Fruit fly (Drosophila melanogaster) whole organism, embryonic: ENCODE data around the gene CAHbeta.

Experiments used
- Ada2b ChIP-seq: fragments of 200-800 bp; sonication (Bioruptor generic); IDR thresholded peaks from 2 replicates; pipeline ENCODE4 v1.3.6; 2022; ENCODE audit warnings: missing biosample characterization, missing genetic modification characterization
- Asciz ChIP-seq: fragments of 200-800 bp; sonication (Bioruptor generic); optimal IDR thresholded peaks from 2 replicates; lab custom pipeline; 2017; ENCODE audit warnings: missing biosample characterization, mild to moderate bottlenecking, missing genetic modification characterization, missing genetic modification reagents
- Atf-2 ChIP-seq: fragments of 200-800 bp; sonication (Bioruptor generic); optimal IDR thresholded peaks from 2 replicates; lab custom pipeline; 2016; ENCODE audit warnings: missing biosample characterization, missing genetic modification characterization
- Bteb2 ChIP-seq: fragments of 200-800 bp; sonication (Bioruptor generic); optimal IDR thresholded peaks from 2 replicates; lab custom pipeline; 2016; ENCODE audit warnings: missing biosample characterization, missing genetic modification characterization
- CG10321 ChIP-seq: fragments of 200-800 bp; sonication (Bioruptor generic); IDR thresholded peaks from 2 replicates; pipeline ENCODE4 v1.3.6; 2022; ENCODE audit warnings: missing biosample characterization, missing genetic modification characterization
- CG10959 ChIP-seq: fragments of 200-800 bp; sonication (Bioruptor generic); IDR thresholded peaks from 2 replicates; pipeline ENCODE4 v1.3.6; 2022; ENCODE audit warnings: missing biosample characterization, missing genetic modification characterization
- CG12236 ChIP-seq: fragments of 200-800 bp; sonication (Bioruptor generic); optimal IDR thresholded peaks from 2 replicates; lab custom pipeline; 2016; ENCODE audit warnings: missing biosample characterization, missing genetic modification characterization
- CG13287 ChIP-seq: fragments of 200-800 bp; sonication (Bioruptor generic); IDR thresholded peaks from 2 replicates; pipeline ENCODE4 v1.3.6; 2022; ENCODE audit warnings: missing biosample characterization, missing genetic modification characterization; ENCODE audit not compliant: partially characterized antibody
- CG17359 ChIP-seq: fragments of 200-800 bp; sonication (Bioruptor generic); optimal IDR thresholded peaks from 3 replicates; lab custom pipeline; 2018; ENCODE audit warnings: missing biosample characterization, mild to moderate bottlenecking, missing genetic modification characterization, moderate library complexity
- CG18011 ChIP-seq: fragments of 200-800 bp; sonication (Bioruptor generic); optimal IDR thresholded peaks from 2 replicates; lab custom pipeline; 2017; ENCODE audit warnings: missing biosample characterization, missing genetic modification characterization, mild to moderate bottlenecking, moderate library complexity, missing genotype
- CG1832 ChIP-seq: fragments of 200-800 bp; sonication (Bioruptor generic); optimal IDR thresholded peaks from 2 replicates; lab custom pipeline; 2017; ENCODE audit warnings: missing biosample characterization, mild to moderate bottlenecking, missing genetic modification characterization, inconsistent platforms
- CG2712 ChIP-seq: fragments of 200-800 bp; optimal IDR thresholded peaks from 3 replicates; lab custom pipeline; 2019; ENCODE audit warnings: missing biosample characterization, mild to moderate bottlenecking, missing genetic modification characterization, moderate library complexity
- CG30431 ChIP-seq: fragments of 200-800 bp; sonication (Bioruptor generic); optimal IDR thresholded peaks from 2 replicates; lab custom pipeline; 2017; ENCODE audit warnings: missing biosample characterization, missing genetic modification characterization
- CG3163 ChIP-seq: fragments of 200-800 bp; sonication (Bioruptor generic); optimal IDR thresholded peaks from 3 replicates; lab custom pipeline; 2016; ENCODE audit warnings: missing biosample characterization, missing genetic modification characterization
- CG4424 ChIP-seq: fragments of 200-800 bp; sonication (Bioruptor generic); optimal IDR thresholded peaks from 3 replicates; lab custom pipeline; 2016; ENCODE audit warnings: missing biosample characterization, missing genetic modification characterization
- CG7372 ChIP-seq: fragments of 200-800 bp; sonication (Bioruptor generic); IDR thresholded peaks from 2 replicates; pipeline ENCODE4 v1.3.6; 2022; ENCODE audit warnings: missing biosample characterization, missing genetic modification characterization
- CG7963 ChIP-seq: fragments of 200-800 bp; sonication (Bioruptor generic); IDR thresholded peaks from 3 replicates; pipeline ENCODE4 v1.3.6; 2022; ENCODE audit warnings: missing biosample characterization, missing genetic modification characterization; ENCODE audit not compliant: partially characterized antibody
- CG8944 ChIP-seq: fragments of 200-800 bp; sonication (Bioruptor generic); optimal IDR thresholded peaks from 3 replicates; lab custom pipeline; 2016; ENCODE audit warnings: missing biosample characterization, missing genetic modification characterization
- CG9437 ChIP-seq: fragments of 200-800 bp; sonication (Bioruptor generic); optimal IDR thresholded peaks from 2 replicates; lab custom pipeline; 2018; ENCODE audit warnings: missing biosample characterization, mild to moderate bottlenecking, missing genetic modification characterization
- E2f2 ChIP-seq: fragments of 200-800 bp; sonication (Bioruptor generic); IDR thresholded peaks from 2 replicates; pipeline ENCODE4 v1.3.6; 2022; ENCODE audit warnings: missing biosample characterization, missing genetic modification characterization
- Fer3 ChIP-seq: fragments of 200-800 bp; sonication (Bioruptor generic); optimal IDR thresholded peaks from 2 replicates; lab custom pipeline; 2018; ENCODE audit warnings: missing biosample characterization, mild to moderate bottlenecking, missing genetic modification characterization, moderate library complexity
- HLHmδ ChIP-seq: fragments of 200-800 bp; sonication (Bioruptor generic); optimal IDR thresholded peaks from 2 replicates; lab custom pipeline; 2018; ENCODE audit warnings: missing biosample characterization, mild to moderate bottlenecking, missing genetic modification characterization, moderate library complexity
- Hmr ChIP-seq: fragments of 200-800 bp; sonication (Bioruptor generic); optimal IDR thresholded peaks from 3 replicates; lab custom pipeline; 2017; ENCODE audit warnings: mild to moderate bottlenecking, missing biosample characterization, missing genetic modification reagents, missing genetic modification characterization
- Mrtf ChIP-seq: fragments of 200-800 bp; sonication (Bioruptor generic); IDR thresholded peaks from 3 replicates; pipeline ENCODE4 v1.3.6; 2022; ENCODE audit warnings: missing biosample characterization, missing genetic modification characterization
- NFAT ChIP-seq: fragments of 200-800 bp; sonication (Bioruptor generic); IDR thresholded peaks from 2 replicates; pipeline ENCODE4 v1.3.6; 2022; ENCODE audit warnings: missing biosample characterization, missing genetic modification characterization
- Nf-YC ChIP-seq: fragments of 200-800 bp; optimal IDR thresholded peaks from 3 replicates; lab custom pipeline; 2019; ENCODE audit warnings: missing biosample characterization, mild to moderate bottlenecking, missing genetic modification characterization, moderate library complexity
- Oaz ChIP-seq: fragments of 200-800 bp; sonication (Bioruptor generic); IDR thresholded peaks from 2 replicates; pipeline ENCODE4 v1.3.6; 2022; ENCODE audit warnings: missing biosample characterization, missing genetic modification characterization
- amos ChIP-seq: fragments of 200-800 bp; sonication (Bioruptor generic); IDR thresholded peaks from 2 replicates; pipeline ENCODE4 v1.3.6; 2022; ENCODE audit warnings: missing biosample characterization, missing genetic modification characterization; ENCODE audit not compliant: partially characterized antibody
- aop ChIP-seq: fragments of 200-800 bp; sonication (Bioruptor generic); IDR thresholded peaks from 2 replicates; pipeline ENCODE4 v1.3.6; 2022; ENCODE audit warnings: missing biosample characterization, missing genetic modification characterization
- ash1 ChIP-seq: fragments of 200-800 bp; sonication (Bioruptor generic); optimal IDR thresholded peaks from 2 replicates; lab custom pipeline; 2018; ENCODE audit warnings: missing biosample characterization, mild to moderate bottlenecking, missing genetic modification characterization
- bbx ChIP-seq: fragments of 200-800 bp; sonication (Bioruptor generic); IDR thresholded peaks from 2 replicates; pipeline ENCODE4 v1.3.6; 2022; ENCODE audit warnings: missing biosample characterization, missing genetic modification characterization; ENCODE audit not compliant: partially characterized antibody
- cg ChIP-seq: fragments of 200-800 bp; sonication (Bioruptor generic); optimal IDR thresholded peaks from 3 replicates; lab custom pipeline; 2019; ENCODE audit warnings: missing biosample characterization, mild to moderate bottlenecking, missing genetic modification characterization, moderate library complexity
- crc ChIP-seq: fragments of 200-800 bp; sonication (Bioruptor generic); optimal IDR thresholded peaks from 2 replicates; lab custom pipeline; 2016; ENCODE audit warnings: missing biosample characterization, missing genetic modification characterization
- crp ChIP-seq, 2 experiments: fragments of 200-800 bp; sonication (Bioruptor generic); optimal IDR thresholded peaks; 2 replicates in 1 of 2; 3 replicates in 1 of 2; lab custom pipeline; 2017; ENCODE audit warnings: missing biosample characterization in 2 of 2, missing genetic modification characterization in 2 of 2, mild to moderate bottlenecking in 1 of 2, moderate library complexity in 1 of 2
- da ChIP-seq: fragments of 200-800 bp; sonication (Bioruptor generic); optimal IDR thresholded peaks from 2 replicates; lab custom pipeline; 2016; ENCODE audit warnings: missing biosample characterization, missing genetic modification characterization
- fd102C ChIP-seq: fragments of 200-800 bp; sonication (Bioruptor generic); optimal IDR thresholded peaks from 2 replicates; lab custom pipeline; 2018; ENCODE audit warnings: missing biosample characterization, mild to moderate bottlenecking, missing genetic modification characterization, moderate library complexity
- gce ChIP-seq: fragments of 200-800 bp; sonication (Bioruptor generic); IDR thresholded peaks from 3 replicates; pipeline ENCODE4 v1.3.6; 2022; ENCODE audit warnings: missing biosample characterization, missing genetic modification characterization
- inv ChIP-seq: fragments of 200-800 bp; sonication (Bioruptor generic); IDR thresholded peaks from 2 replicates; pipeline ENCODE4 v1.3.6; 2022; ENCODE audit warnings: missing biosample characterization, missing genetic modification characterization; ENCODE audit not compliant: partially characterized antibody
- mirr ChIP-seq: fragments of 200-800 bp; sonication (Bioruptor generic); optimal IDR thresholded peaks from 3 replicates; lab custom pipeline; 2018; ENCODE audit warnings: missing biosample characterization, mild to moderate bottlenecking, missing genetic modification characterization
- odd ChIP-seq: fragments of 200-800 bp; sonication (Bioruptor generic); optimal IDR thresholded peaks from 2 replicates; lab custom pipeline; 2017; ENCODE audit warnings: missing biosample characterization, mild to moderate bottlenecking, missing genetic modification characterization
- pfk ChIP-seq: fragments of 200-800 bp; sonication (Bioruptor generic); optimal IDR thresholded peaks from 2 replicates; lab custom pipeline; 2018; ENCODE audit warnings: missing biosample characterization, mild to moderate bottlenecking, missing genetic modification characterization, moderate library complexity
- prd ChIP-seq, 3 experiments: fragments of >200 bp in 2 of 3; fragments of 200-800 bp in 1 of 3; sonication (Bioruptor generic) in 1 of 3; optimal IDR thresholded peaks in 2 of 3; IDR thresholded peaks in 1 of 3; 2 replicates in 2 of 3; 3 replicates in 1 of 3; pipeline versions ENCODE4 v1.3.6 to Lab custom; 2017 to 2022; ENCODE audit warnings: missing biosample characterization in 1 of 3, missing genetic modification characterization in 1 of 3
- pum ChIP-seq: fragments of 200-800 bp; sonication (Bioruptor generic); optimal IDR thresholded peaks from 2 replicates; lab custom pipeline; 2016; ENCODE audit warnings: missing biosample characterization, missing genetic modification characterization
- ranshi ChIP-seq: fragments of 200-800 bp; sonication (Bioruptor generic); IDR thresholded peaks from 2 replicates; pipeline ENCODE4 v1.3.6; 2022; ENCODE audit warnings: missing biosample characterization, missing genetic modification characterization
- ssp ChIP-seq: fragments of 200-800 bp; sonication (Bioruptor generic); IDR thresholded peaks from 2 replicates; pipeline ENCODE4 v1.3.6; 2022; ENCODE audit warnings: missing biosample characterization, missing genetic modification characterization
- stwl ChIP-seq: fragments of 200-800 bp; sonication (Bioruptor generic); optimal IDR thresholded peaks from 3 replicates; lab custom pipeline; 2018; ENCODE audit warnings: missing biosample characterization, mild to moderate bottlenecking, missing genetic modification characterization, moderate library complexity
- unc-4 ChIP-seq: fragments of 200-800 bp; sonication (Bioruptor generic); IDR thresholded peaks from 2 replicates; pipeline ENCODE4 v1.3.6; 2022; ENCODE audit warnings: missing biosample characterization, missing genetic modification characterization; ENCODE audit not compliant: partially characterized antibody
- zfh1 ChIP-seq: fragments of 200-800 bp; sonication (Bioruptor generic); IDR thresholded peaks from 3 replicates; pipeline ENCODE4 v1.3.6; 2022; ENCODE audit warnings: missing biosample characterization, missing genetic modification characterization

CAHbeta gene

dm6 chr3R:8992928-8993579 lies 12.4 kb downstream of the CAHbeta start, which contains the start of gene CG11975 (continued):
- TF ChIP-seq E2f2 (GFP tag; lab: Robert Waterston, UW) (peak; percentile 38; the same call in 1 of the 2 replicates), mirr (peak; percentile 59), Asciz (no peak), gce (GFP tag; lab: Robert Waterston, UW) (no peak), crp (GFP tag; optimal IDR thresholded peaks at IDR 0.05; lab: Kevin White, UChicago) (peak in 1 of 2 experiments; percentile 35), unc-4 (GFP tag; lab: Robert Waterston, UW) (peak; percentile 77), amos (GFP tag; lab: Robert Waterston, UW) (peak; percentile 64), CG7963 (GFP tag; lab: Robert Waterston, UW) (0 out of 3 replicates have a peak, but pooled peaks have one; percentile 4), pfk (GFP tag; lab: Kevin White, UChicago) (no peak), cg (GFP tag; lab: Kevin White, UChicago) (no peak), stwl (tag; lab: Kevin White, UChicago) (peak; percentile 62), ranshi (GFP tag; lab: Robert Waterston, UW) (0 out of 2 replicates have a peak, but pooled peaks have one; percentile 53), prd (optimal IDR thresholded peaks at IDR 0.05; lab: Kevin White, UChicago) (no peak), prd (GFP tag; IDR thresholded peaks at IDR 0.05; lab: Robert Waterston, UW) (peak; percentile 55), Mrtf (GFP tag; lab: Robert Waterston, UW) (0 out of 3 replicates have a peak, but pooled peaks have one; percentile 6), Nf-YC (tag; lab: Kevin White, UChicago) (no peak), Atf-2 (GFP tag; lab: Kevin White, UChicago) (peak; percentile 70), CG12236 (GFP tag; lab: Kevin White, UChicago) (peak; percentile 36), pum (GFP tag; lab: Kevin White, UChicago) (peak; percentile 81), CG10959 (GFP tag; lab: Robert Waterston, UW) (0 out of 2 replicates have a peak, but pooled peaks have one; percentile 21), CG13287 (GFP tag; lab: Robert Waterston, UW) (peak; percentile 84), CG2712 (tag; lab: Kevin White, UChicago) (peak; percentile 74), ash1 (GFP tag; lab: Kevin White, UChicago) (no peak), CG9437 (GFP tag; lab: Kevin White, UChicago) (peak; percentile 31), CG1832 (GFP tag; lab: Kevin White, UChicago) (no peak), CG7372 (no peak), Bteb2 (peak; percentile 62), da (GFP tag; lab: Kevin White, UChicago) (peak; percentile 50), Fer3 (tag; lab: Kevin White, UChicago) (no peak), CG3163 (GFP tag; lab: Kevin White, UChicago) (peak; percentile 73), Hmr (peak; percentile 80), CG17359 (tag; lab: Kevin White, UChicago) (peak; percentile 53), CG18011 (peak; percentile 78), inv (GFP tag; lab: Robert Waterston, UW) (peak; percentile 63), Oaz (GFP tag; lab: Robert Waterston, UW) (no peak), CG10321 (GFP tag; lab: Robert Waterston, UW) (no peak), NFAT (GFP tag; lab: Robert Waterston, UW) (peak; percentile 58), CG30431 (GFP tag; lab: Kevin White, UChicago) (peak; percentile 30), ssp (GFP tag; lab: Robert Waterston, UW) (0 out of 2 replicates have a peak, but pooled peaks have one; percentile 38), CG4424 (GFP tag; lab: Kevin White, UChicago) (peak; percentile 77), bbx (0 out of 2 replicates have a peak, but pooled peaks have one; percentile 46), aop (GFP tag; lab: Robert Waterston, UW) (no peak), CG8944 (GFP tag; lab: Kevin White, UChicago) (peak; percentile 84), zfh1 (GFP tag; lab: Robert Waterston, UW) (peak; percentile 58), odd (GFP tag; lab: Kevin White, UChicago) (no peak), HLHmδ (GFP tag; lab: Kevin White, UChicago) (no peak), Ada2b (GFP tag; lab: Robert Waterston, UW) (peak; percentile 54; the same call in 1 of the 2 replicates), crc (GFP tag; lab: Kevin White, UChicago) (peak; percentile 60), fd102C (GFP tag; lab: Kevin White, UChicago) (no peak)
